Fruit fly (Drosophila melanogaster) whole organism, embryonic: ENCODE measurements around the gene SrpRbeta.

Experiments used
- Atf3 ChIP-seq: fragments of 200-800 bp; sonication (Bioruptor generic); optimal IDR thresholded peaks from 3 replicates; lab custom pipeline; 2016; ENCODE audit warnings: missing biosample characterization, missing genetic modification characterization
- Blimp-1 ChIP-seq: fragments of 200-800 bp; sonication (Bioruptor generic); optimal IDR thresholded peaks from 3 replicates; lab custom pipeline; 2018; ENCODE audit warnings: missing biosample characterization, missing genetic modification characterization, mild to moderate bottlenecking, moderate library complexity, missing genetic modification reagents
- CG11504 ChIP-seq: fragments of 200-800 bp; sonication (Bioruptor generic); optimal IDR thresholded peaks from 3 replicates; lab custom pipeline; 2019; ENCODE audit warnings: missing biosample characterization, mild to moderate bottlenecking, missing genetic modification characterization, moderate library complexity
- CG12104 ChIP-seq: fragments of 200-800 bp; sonication (Bioruptor generic); optimal IDR thresholded peaks from 3 replicates; lab custom pipeline; 2016; ENCODE audit warnings: missing biosample characterization, missing genetic modification characterization
- CG12391 ChIP-seq: fragments of 200-800 bp; sonication (Bioruptor generic); optimal IDR thresholded peaks from 3 replicates; lab custom pipeline; 2018; ENCODE audit warnings: missing biosample characterization, mild to moderate bottlenecking, missing genetic modification characterization, moderate library complexity
- CG13287 ChIP-seq: fragments of 200-800 bp; sonication (Bioruptor generic); IDR thresholded peaks from 2 replicates; pipeline ENCODE4 v1.3.6; 2022; ENCODE audit warnings: missing biosample characterization, missing genetic modification characterization; ENCODE audit not compliant: partially characterized antibody
- CG15601 ChIP-seq: fragments of 200-800 bp; sonication (Bioruptor generic); optimal IDR thresholded peaks from 3 replicates; lab custom pipeline; 2019; ENCODE audit warnings: missing biosample characterization, mild to moderate bottlenecking, missing genetic modification characterization, moderate library complexity
- CG15696 ChIP-seq: fragments of 200-800 bp; sonication (Bioruptor generic); optimal IDR thresholded peaks from 2 replicates; lab custom pipeline; 2019; ENCODE audit warnings: missing biosample characterization, mild to moderate bottlenecking, missing genetic modification characterization, moderate library complexity
- CG4820 ChIP-seq: fragments of 200-800 bp; sonication (Bioruptor generic); optimal IDR thresholded peaks from 3 replicates; lab custom pipeline; 2016; ENCODE audit warnings: missing biosample characterization, missing genetic modification characterization
- CG5180 ChIP-seq: fragments of 200-800 bp; sonication (Bioruptor generic); optimal IDR thresholded peaks from 3 replicates; lab custom pipeline; 2017; ENCODE audit warnings: missing biosample characterization, missing genetic modification characterization, mild to moderate bottlenecking, moderate library complexity, missing genetic modification reagents
- CG7271 ChIP-seq: fragments of 200-800 bp; sonication (Bioruptor generic); optimal IDR thresholded peaks from 2 replicates; lab custom pipeline; 2018; ENCODE audit warnings: missing biosample characterization, mild to moderate bottlenecking, missing genetic modification characterization, moderate library complexity
- CG8765 ChIP-seq: fragments of 200-800 bp; sonication (Bioruptor generic); IDR thresholded peaks from 2 replicates; pipeline ENCODE4 v1.3.6; 2022; ENCODE audit warnings: missing biosample characterization, missing genetic modification characterization
- CG9437 ChIP-seq: fragments of 200-800 bp; sonication (Bioruptor generic); optimal IDR thresholded peaks from 2 replicates; lab custom pipeline; 2018; ENCODE audit warnings: missing biosample characterization, mild to moderate bottlenecking, missing genetic modification characterization
- CG9609 ChIP-seq: fragments of 200-800 bp; sonication (Bioruptor generic); optimal IDR thresholded peaks from 3 replicates; lab custom pipeline; 2016; ENCODE audit warnings: missing biosample characterization, missing genetic modification characterization
- Dip2 ChIP-seq: fragments of 200-800 bp; sonication (Bioruptor generic); IDR thresholded peaks from 2 replicates; pipeline ENCODE4 v1.3.6; 2022; ENCODE audit warnings: missing biosample characterization, missing genetic modification characterization
- Fer2 ChIP-seq: fragments of 200-800 bp; sonication (Bioruptor generic); optimal IDR thresholded peaks from 2 replicates; lab custom pipeline; 2018; ENCODE audit warnings: missing biosample characterization, mild to moderate bottlenecking, missing genetic modification characterization, moderate library complexity
- Hr3 ChIP-seq: fragments of 200-800 bp; sonication (Bioruptor generic); optimal IDR thresholded peaks from 3 replicates; lab custom pipeline; 2016; ENCODE audit warnings: missing biosample characterization, missing genetic modification characterization
- Lhr ChIP-seq: fragments of 200-800 bp; sonication (Bioruptor generic); optimal IDR thresholded peaks from 3 replicates; lab custom pipeline; 2017; ENCODE audit warnings: mild to moderate bottlenecking, missing biosample characterization, missing genetic modification reagents, missing genetic modification characterization
- MBD-R2 ChIP-seq: fragments of 200-800 bp; sonication (Bioruptor generic); IDR thresholded peaks from 2 replicates; pipeline ENCODE4 v1.3.6; 2022; ENCODE audit warnings: missing biosample characterization, missing genetic modification characterization
- Myb ChIP-seq: fragments of 200-800 bp; sonication (Bioruptor generic); optimal IDR thresholded peaks from 2 replicates; lab custom pipeline; 2016; ENCODE audit warnings: missing biosample characterization, missing genetic modification characterization
- NC2α ChIP-seq: fragments of 200-800 bp; sonication (Bioruptor generic); optimal IDR thresholded peaks from 2 replicates; lab custom pipeline; 2016; ENCODE audit warnings: missing biosample characterization, missing genetic modification characterization
- Oaz ChIP-seq: fragments of 200-800 bp; sonication (Bioruptor generic); IDR thresholded peaks from 2 replicates; pipeline ENCODE4 v1.3.6; 2022; ENCODE audit warnings: missing biosample characterization, missing genetic modification characterization
- Opbp ChIP-seq: fragments of 200-800 bp; sonication (Bioruptor generic); IDR thresholded peaks from 3 replicates; pipeline ENCODE4 v1.3.6; 2022; ENCODE audit warnings: missing biosample characterization, missing genetic modification characterization; ENCODE audit not compliant: partially characterized antibody
- Poxn ChIP-seq: fragments of 200-800 bp; sonication (Bioruptor generic); IDR thresholded peaks from 2 replicates; pipeline ENCODE4 v1.3.6; 2022; ENCODE audit warnings: missing biosample characterization, missing genetic modification characterization
- Spps ChIP-seq: fragments of 200-800 bp; sonication (Bioruptor generic); optimal IDR thresholded peaks from 2 replicates; lab custom pipeline; 2018; ENCODE audit warnings: missing biosample characterization, mild to moderate bottlenecking, missing genetic modification characterization
- Trl ChIP-seq, 3 experiments: fragments of >200 bp in 2 of 3; fragments of 200-800 bp in 1 of 3; sonication (Bioruptor generic) in 1 of 3; optimal IDR thresholded peaks; 2 replicates in 1 of 3; 3 replicates in 2 of 3; lab custom pipeline; 2016 to 2017; ENCODE audit warnings: missing biosample characterization in 1 of 3, missing genetic modification characterization in 1 of 3
- Xrp1 ChIP-seq: fragments of 200-800 bp; sonication (Bioruptor generic); IDR thresholded peaks from 2 replicates; pipeline ENCODE4 v1.3.6; 2022; ENCODE audit warnings: missing biosample characterization, missing genetic modification characterization
- al ChIP-seq: fragments of 200-800 bp; sonication (Bioruptor generic); IDR thresholded peaks from 2 replicates; pipeline ENCODE4 v1.3.6; 2022; ENCODE audit warnings: missing biosample characterization, missing genetic modification characterization
- ash1 ChIP-seq: fragments of 200-800 bp; sonication (Bioruptor generic); optimal IDR thresholded peaks from 2 replicates; lab custom pipeline; 2018; ENCODE audit warnings: missing biosample characterization, mild to moderate bottlenecking, missing genetic modification characterization
- caup ChIP-seq: fragments of 200-800 bp; sonication (Bioruptor generic); optimal IDR thresholded peaks from 3 replicates; lab custom pipeline; 2017; ENCODE audit warnings: missing biosample characterization, mild to moderate bottlenecking, missing genetic modification characterization, moderate library complexity; ENCODE audit not compliant: severe bottlenecking
- chn ChIP-seq: fragments of 200-800 bp; sonication (Bioruptor generic); optimal IDR thresholded peaks from 2 replicates; lab custom pipeline; 2016; ENCODE audit warnings: missing biosample characterization, missing genetic modification characterization
- ewg ChIP-seq: fragments of 200-800 bp; sonication (Bioruptor generic); optimal IDR thresholded peaks from 3 replicates; lab custom pipeline; 2017; ENCODE audit warnings: mild to moderate bottlenecking, missing biosample characterization, missing genetic modification reagents, missing genetic modification characterization
- fd96Cb ChIP-seq: fragments of 200-800 bp; sonication (Bioruptor generic); optimal IDR thresholded peaks from 2 replicates; lab custom pipeline; 2018; ENCODE audit warnings: missing biosample characterization, mild to moderate bottlenecking, missing genetic modification characterization, moderate library complexity
- ftz-f1 ChIP-seq: fragments of 200-800 bp; sonication (Bioruptor generic); optimal IDR thresholded peaks from 2 replicates; lab custom pipeline; 2016; ENCODE audit warnings: missing biosample characterization, missing genetic modification characterization
- gce ChIP-seq: fragments of 200-800 bp; sonication (Bioruptor generic); IDR thresholded peaks from 3 replicates; pipeline ENCODE4 v1.3.6; 2022; ENCODE audit warnings: missing biosample characterization, missing genetic modification characterization
- gem ChIP-seq: fragments of 200-800 bp; sonication (Bioruptor generic); optimal IDR thresholded peaks from 2 replicates; lab custom pipeline; 2019; ENCODE audit warnings: missing biosample characterization, mild to moderate bottlenecking, missing genetic modification characterization, moderate library complexity
- insv ChIP-seq, 2 experiments: fragments of 200-800 bp; sonication (Bioruptor generic); optimal IDR thresholded peaks; 3 replicates each; lab custom pipeline; 2016 to 2018; ENCODE audit warnings: missing biosample characterization in 2 of 2, missing genetic modification characterization in 2 of 2
- inv ChIP-seq: fragments of 200-800 bp; sonication (Bioruptor generic); IDR thresholded peaks from 2 replicates; pipeline ENCODE4 v1.3.6; 2022; ENCODE audit warnings: missing biosample characterization, missing genetic modification characterization; ENCODE audit not compliant: partially characterized antibody
- mld ChIP-seq: fragments of 200-800 bp; sonication (Bioruptor generic); IDR thresholded peaks from 3 replicates; pipeline ENCODE4 v1.3.6; 2022; ENCODE audit warnings: missing biosample characterization, missing genetic modification characterization; ENCODE audit not compliant: partially characterized antibody
- otp ChIP-seq: fragments of 200-800 bp; sonication (Bioruptor generic); IDR thresholded peaks from 3 replicates; pipeline ENCODE4, ENCODE4 v1.3.6; 2022; ENCODE audit warnings: missing biosample characterization, missing genetic modification characterization
- sc ChIP-seq, 3 experiments: fragments of >200 bp in 2 of 3; fragments of 200-800 bp in 1 of 3; sonication (Bioruptor generic) in 1 of 3; optimal IDR thresholded peaks; 2 replicates in 2 of 3; 3 replicates in 1 of 3; lab custom pipeline; 2017; ENCODE audit warnings: mild to moderate bottlenecking in 1 of 3, missing biosample characterization in 1 of 3, missing genetic modification characterization in 1 of 3, missing genetic modification reagents in 1 of 3
- shn ChIP-seq: fragments of 200-800 bp; sonication (Bioruptor generic); optimal IDR thresholded peaks from 3 replicates; lab custom pipeline; 2016; ENCODE audit warnings: missing biosample characterization, missing genetic modification characterization
- slp2 ChIP-seq: fragments of 200-800 bp; sonication (Bioruptor generic); optimal IDR thresholded peaks from 2 replicates; lab custom pipeline; 2016; ENCODE audit warnings: missing biosample characterization, missing genetic modification characterization
- sob ChIP-seq: fragments of 200-800 bp; sonication (Bioruptor generic); IDR thresholded peaks from 2 replicates; pipeline ENCODE4 v1.3.6; 2022; ENCODE audit warnings: missing biosample characterization, missing genetic modification characterization
- stc ChIP-seq: fragments of 200-800 bp; sonication (Bioruptor generic); IDR thresholded peaks from 2 replicates; pipeline ENCODE4 v1.3.6; 2022; ENCODE audit warnings: missing biosample characterization, missing genetic modification characterization
- tio ChIP-seq: fragments of 200-800 bp; sonication (Bioruptor generic); optimal IDR thresholded peaks from 2 replicates; lab custom pipeline; 2017; ENCODE audit warnings: missing biosample characterization, missing genetic modification characterization, inconsistent platforms
- toy ChIP-seq: fragments of 200-800 bp; sonication (Bioruptor generic); IDR thresholded peaks from 2 replicates; pipeline ENCODE4 v1.3.6; 2022; ENCODE audit warnings: missing biosample characterization, missing genetic modification characterization
- trem ChIP-seq: fragments of 200-800 bp; optimal IDR thresholded peaks from 3 replicates; lab custom pipeline; 2019; ENCODE audit warnings: missing biosample characterization, mild to moderate bottlenecking, missing genetic modification characterization, moderate library complexity

Gene SrpRbeta

DNA sequence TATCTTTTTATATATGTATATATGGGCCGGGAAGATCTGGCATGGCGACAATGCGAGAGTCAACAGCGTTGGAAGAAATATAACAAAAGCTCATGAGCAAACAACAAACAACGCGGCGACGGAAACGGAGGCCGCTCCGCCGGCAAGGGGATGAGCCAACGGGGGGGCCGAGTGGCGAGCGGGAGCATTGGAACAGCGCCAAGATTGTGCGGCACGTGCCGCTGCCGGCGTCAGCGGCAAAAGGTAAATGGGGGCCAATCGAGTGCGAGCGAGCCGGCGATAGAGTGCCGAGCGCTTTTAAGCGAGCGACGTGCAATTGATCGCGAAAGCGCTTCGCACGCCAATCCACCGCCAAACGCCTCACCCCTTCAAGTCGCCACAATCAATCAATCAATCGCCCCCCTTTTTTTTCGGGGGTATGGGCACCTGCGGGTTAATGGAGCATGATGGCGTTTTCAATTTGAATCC is 23.5 kb downstream of the SrpRbeta start (continued):
- TF ChIP-seq Fer2 (tag; lab: Kevin White, UChicago) (peak; percentile 45), insv (GFP tag; optimal IDR thresholded peaks at IDR 0.05; lab: Kevin White, UChicago) (peak in 1 of 2 experiments; percentile 28), ash1 (GFP tag; lab: Kevin White, UChicago) (peak; percentile 48), Atf3 (peak; percentile 38), chn (GFP tag; lab: Kevin White, UChicago) (no peak), stc (GFP tag; lab: Robert Waterston, UW) (peak; percentile 48; the same call in 1 of the 2 replicates), otp (GFP tag; lab: Robert Waterston, UW) (peak; percentile 63), fd96Cb (tag; lab: Kevin White, UChicago) (no peak), slp2 (peak; percentile 6), CG4820 (GFP tag; lab: Kevin White, UChicago) (peak; percentile 3), Xrp1 (GFP tag; lab: Robert Waterston, UW) (peak; percentile 80), ewg (GFP tag; lab: Kevin White, UChicago) (peak; percentile 45), ftz-f1 (GFP tag; lab: Kevin White, UChicago) (peak; percentile 90), MBD-R2 (GFP tag; lab: Robert Waterston, UW) (peak; percentile 43; the same call in 1 of the 2 replicates), al (peak; percentile 13; the same call in 1 of the 2 replicates), Oaz (GFP tag; lab: Robert Waterston, UW) (no peak), Opbp (GFP tag; lab: Robert Waterston, UW) (0 out of 3 replicates have a peak, but pooled peaks have one; percentile 37), CG9609 (peak; percentile 43), caup (peak; percentile 72), NC2α (GFP tag; lab: Kevin White, UChicago) (peak; percentile 15), gem (peak; percentile 69), Lhr (GFP tag; lab: Kevin White, UChicago) (peak; percentile 36), gce (peak; percentile 54; the same call in 1 of the 3 replicates), CG15696 (tag; lab: Kevin White, UChicago) (peak; percentile 13), CG8765 (no peak; the same call in 1 of the 2 replicates), inv (GFP tag; lab: Robert Waterston, UW) (no peak), sc (optimal IDR thresholded peaks at IDR 0.05; lab: Kevin White, UChicago) (no peak), sc (GFP tag; optimal IDR thresholded peaks at IDR 0.05; lab: Kevin White, UChicago) (peak; percentile 76), CG11504 (peak; percentile 48), CG13287 (GFP tag; lab: Robert Waterston, UW) (peak; percentile 30; the same call in 1 of the 2 replicates), Hr3 (GFP tag; lab: Kevin White, UChicago) (no peak), shn (GFP tag; lab: Kevin White, UChicago) (no peak), CG12391 (tag; lab: Kevin White, UChicago) (peak; percentile 44), CG15601 (peak; percentile 71), mld (no peak), CG12104 (peak; percentile 56), Poxn (no peak), Blimp-1 (GFP tag; lab: Kevin White, UChicago) (peak; percentile 60), Myb (GFP tag; lab: Kevin White, UChicago) (peak; percentile 6), trem (tag; lab: Kevin White, UChicago) (peak; percentile 1), Spps (tag; lab: Kevin White, UChicago) (peak; percentile 56), sob (GFP tag; lab: Robert Waterston, UW) (peak; percentile 74), CG7271 (tag; lab: Kevin White, UChicago) (no peak), toy (GFP tag; lab: Robert Waterston, UW) (no peak), tio (GFP tag; lab: Kevin White, UChicago) (no peak), CG9437 (no peak), Dip2 (GFP tag; lab: Robert Waterston, UW) (no peak), Trl (optimal IDR thresholded peaks at IDR 0.05; lab: Kevin White, UChicago) (no peak), Trl (GFP tag; optimal IDR thresholded peaks at IDR 0.05; lab: Kevin White, UChicago) (no peak), CG5180 (peak; percentile 70)
